Fruit fly (Drosophila melanogaster) whole organism, wandering third instar larva: ENCODE results near the gene Obp19a.

Experiments
- Abd-B ChIP-seq: fragments of >200 bp; optimal IDR thresholded peaks from 2 replicates; lab custom pipeline; 2017; ENCODE audit warnings: missing biosample characterization, missing genetic modification characterization
- CG32264 ChIP-seq: fragments of 200-800 bp; sonication (Bioruptor generic); optimal IDR thresholded peaks from 2 replicates; lab custom pipeline; 2016; ENCODE audit warnings: missing biosample characterization, missing genetic modification characterization
- CG9705 ChIP-seq: fragments of 200-800 bp; sonication (Bioruptor generic); optimal IDR thresholded peaks from 2 replicates; lab custom pipeline; 2018; ENCODE audit warnings: missing biosample characterization, mild to moderate bottlenecking, missing genetic modification characterization
- CrebA ChIP-seq: fragments of 200-800 bp; sonication (Bioruptor generic); optimal IDR thresholded peaks from 2 replicates; lab custom pipeline; 2016; ENCODE audit warnings: missing biosample characterization, mild to moderate bottlenecking, missing genetic modification characterization, borderline replicate concordance
- Dfd ChIP-seq: fragments of >200 bp; optimal IDR thresholded peaks from 2 replicates; lab custom pipeline; 2017; ENCODE audit warnings: missing biosample characterization, missing genetic modification characterization
- Dif ChIP-seq: fragments of 200-275, 200-300 bp; sonication (Bioruptor generic); optimal IDR thresholded peaks from 2 replicates; lab custom pipeline; 2018; ENCODE audit warnings: missing biosample characterization, missing genetic modification characterization; ENCODE audit not compliant: partially characterized antibody
- GATAd ChIP-seq: sonication (Bioruptor generic); optimal IDR thresholded peaks from 2 replicates; lab custom pipeline; 2016; ENCODE audit warnings: missing biosample characterization, missing genetic modification characterization
- HLH106 ChIP-seq: fragments of 200-800 bp; optimal IDR thresholded peaks from 3 replicates; lab custom pipeline; 2019; ENCODE audit warnings: missing biosample characterization, mild to moderate bottlenecking, missing genetic modification characterization, moderate library complexity
- Hnf4 ChIP-seq: fragments of 200-800 bp; sonication (Bioruptor generic); optimal IDR thresholded peaks from 2 replicates; lab custom pipeline; 2016; ENCODE audit warnings: missing biosample characterization, mild to moderate bottlenecking, missing genetic modification characterization
- Hr78 ChIP-seq: fragments of >200 bp; optimal IDR thresholded peaks from 2 replicates; lab custom pipeline; 2017; ENCODE audit warnings: missing biosample characterization, missing genetic modification characterization
- Hr83 ChIP-seq: fragments of 200-300 bp; sonication (Bioruptor generic); optimal IDR thresholded peaks from 2 replicates; lab custom pipeline; 2016; ENCODE audit warnings: missing biosample characterization, mild to moderate bottlenecking, missing genetic modification characterization, moderate library complexity; ENCODE audit not compliant: poor library complexity, severe bottlenecking
- Jra ChIP-seq: sonication (Bioruptor generic); optimal IDR thresholded peaks from 2 replicates; lab custom pipeline; 2016; ENCODE audit warnings: missing biosample characterization, missing genetic modification characterization
- Mio ChIP-seq: sonication (Bioruptor generic); optimal IDR thresholded peaks from 2 replicates; lab custom pipeline; 2016; ENCODE audit warnings: missing biosample characterization, missing genetic modification characterization
- Myc ChIP-seq: fragments of >200 bp; optimal IDR thresholded peaks from 2 replicates; lab custom pipeline; 2017
- N ChIP-seq: fragments of >200 bp; optimal IDR thresholded peaks from 2 replicates; lab custom pipeline; 2018; ENCODE audit warnings: missing biosample characterization, missing external identifiers, missing genetic modification characterization
- OdsH ChIP-seq: fragments of 200-800 bp; sonication (Bioruptor generic); optimal IDR thresholded peaks from 2 replicates; lab custom pipeline; 2016; ENCODE audit warnings: missing biosample characterization, mild to moderate bottlenecking, missing genetic modification characterization
- Rel ChIP-seq, 2 experiments: fragments of 200-800 bp; sonication (Bioruptor generic) in 1 of 2; optimal IDR thresholded peaks; 2 replicates in 1 of 2; 3 replicates in 1 of 2; lab custom pipeline; 2016 to 2019; ENCODE audit warnings: mild to moderate bottlenecking in 2 of 2, missing biosample characterization in 2 of 2, missing genetic modification characterization in 2 of 2, moderate library complexity in 1 of 2
- Sp1 ChIP-seq: fragments of 200-800 bp; sonication (Bioruptor generic); optimal IDR thresholded peaks from 3 replicates; lab custom pipeline; 2019; ENCODE audit warnings: missing biosample characterization, mild to moderate bottlenecking, missing genetic modification characterization, moderate library complexity
- Vsx2 ChIP-seq: fragments of 200-300, 225-300 bp; sonication (Bioruptor generic); optimal IDR thresholded peaks from 2 replicates; lab custom pipeline; 2018; ENCODE audit warnings: missing biosample characterization, missing genetic modification characterization; ENCODE audit not compliant: partially characterized antibody
- br ChIP-seq: fragments of 200-800 bp; sonication (Bioruptor generic); optimal IDR thresholded peaks from 2 replicates; lab custom pipeline; 2016; ENCODE audit warnings: missing biosample characterization, missing genetic modification characterization
- brk ChIP-seq: fragments of 200-800 bp; sonication (Bioruptor generic); optimal IDR thresholded peaks from 2 replicates; lab custom pipeline; 2016; ENCODE audit warnings: missing biosample characterization, mild to moderate bottlenecking, missing genetic modification characterization
- dl ChIP-seq, 2 experiments: fragments of 175-275, 200-275 bp in 1 of 2; fragments of 200-275 bp in 1 of 2; sonication (Bioruptor generic); optimal IDR thresholded peaks; lab custom pipeline; 2018; ENCODE audit warnings: mild to moderate bottlenecking in 2 of 2, missing biosample characterization in 2 of 2, missing genetic modification characterization in 2 of 2, moderate library complexity in 2 of 2; ENCODE audit not compliant: partially characterized antibody in 2 of 2, insufficient read depth in 1 of 2
- dmrt93B ChIP-seq: fragments of 200-800 bp; sonication (Bioruptor generic); optimal IDR thresholded peaks from 2 replicates; lab custom pipeline; 2018; ENCODE audit warnings: missing biosample characterization, mild to moderate bottlenecking, missing genetic modification characterization
- dsf ChIP-seq: sonication (Bioruptor generic); optimal IDR thresholded peaks from 2 replicates; lab custom pipeline; 2016; ENCODE audit warnings: missing biosample characterization, missing genetic modification characterization, borderline replicate concordance
- ey ChIP-seq: fragments of 200-800 bp; sonication (Bioruptor generic); optimal IDR thresholded peaks from 2 replicates; lab custom pipeline; 2016; ENCODE audit warnings: missing biosample characterization, missing genetic modification characterization
- foxo ChIP-seq, 2 experiments: fragments of 200-800 bp; sonication (Bioruptor generic); optimal IDR thresholded peaks; 2 replicates in 1 of 2; 3 replicates in 1 of 2; lab custom pipeline; 2016 to 2017; ENCODE audit warnings: missing biosample characterization in 2 of 2, missing genetic modification characterization in 2 of 2
- fru ChIP-seq: fragments of 200-800 bp; sonication (Bioruptor generic); optimal IDR thresholded peaks from 3 replicates; lab custom pipeline; 2016; ENCODE audit warnings: missing biosample characterization, mild to moderate bottlenecking, missing genetic modification characterization
- h ChIP-seq: fragments of 200-800 bp; sonication (Bioruptor generic); optimal IDR thresholded peaks from 3 replicates; lab custom pipeline; 2016; ENCODE audit warnings: missing biosample characterization, mild to moderate bottlenecking, missing genetic modification characterization
- jim ChIP-seq: fragments of 175-275, 200-325 bp; sonication (Bioruptor generic); optimal IDR thresholded peaks from 2 replicates; lab custom pipeline; 2016; ENCODE audit warnings: missing biosample characterization, mild to moderate bottlenecking, missing genetic modification characterization
- lola ChIP-seq: fragments of >200 bp; optimal IDR thresholded peaks from 2 replicates; lab custom pipeline; 2017; ENCODE audit warnings: missing biosample characterization, missing genetic modification characterization
- pan ChIP-seq: fragments of >200 bp; optimal IDR thresholded peaks from 2 replicates; lab custom pipeline; 2017
- psq ChIP-seq: fragments of 200-800 bp; sonication (Bioruptor generic); optimal IDR thresholded peaks from 3 replicates; lab custom pipeline; 2017; ENCODE audit warnings: missing biosample characterization, mild to moderate bottlenecking, missing genetic modification characterization, moderate library complexity
- rgr ChIP-seq: fragments of 200-800 bp; sonication (Bioruptor generic); optimal IDR thresholded peaks from 3 replicates; lab custom pipeline; 2016; ENCODE audit warnings: missing biosample characterization, mild to moderate bottlenecking, missing genetic modification characterization
- sage ChIP-seq: fragments of 200-800 bp; sonication (Bioruptor generic); optimal IDR thresholded peaks from 2 replicates; lab custom pipeline; 2016; ENCODE audit warnings: missing biosample characterization, mild to moderate bottlenecking, missing genetic modification characterization
- sv ChIP-seq: fragments of 200-800 bp; sonication (Bioruptor generic); optimal IDR thresholded peaks from 3 replicates; lab custom pipeline; 2016; ENCODE audit warnings: missing biosample characterization, missing genetic modification characterization
- tai ChIP-seq: sonication (Bioruptor generic); optimal IDR thresholded peaks from 2 replicates; lab custom pipeline; 2016; ENCODE audit warnings: missing biosample characterization, missing genetic modification characterization
- usp ChIP-seq: fragments of >200 bp; optimal IDR thresholded peaks from 2 replicates; lab custom pipeline; 2017; ENCODE audit warnings: missing biosample characterization, missing genetic modification characterization
- woc ChIP-seq: sonication (Bioruptor generic); optimal IDR thresholded peaks from 2 replicates; lab custom pipeline; 2016; ENCODE audit warnings: missing biosample characterization, mild to moderate bottlenecking, missing genetic modification characterization

Obp19a gene

dm6 chrX:20393580-20393979 is 22.0 kb upstream of the Obp19a start, which contains the start of gene Syx16:
Syx16 (minus strand) TSS chrX:20393751.
- TF ChIP-seq CrebA (GFP tag; lab: Kevin White, UChicago) (no peak), br (no peak), Hr83 (GFP tag; lab: Kevin White, UChicago) (no peak), h (no peak), psq (no peak), usp (GFP tag; lab: Kevin White, UChicago) (no peak), Myc (no peak), N (GFP tag; lab: Kevin White, UChicago) (no peak), Mio (GFP tag; lab: Kevin White, UChicago) (no peak), Sp1 (GFP tag; lab: Kevin White, UChicago) (no peak), ey (GFP tag; lab: Kevin White, UChicago) (no peak), sv (GFP tag; lab: Kevin White, UChicago) (no peak), rgr (GFP tag; lab: Kevin White, UChicago) (no peak), foxo (GFP tag; optimal IDR thresholded peaks at IDR 0.05; lab: Kevin White, UChicago) (no peak), Hr78 (GFP tag; lab: Kevin White, UChicago) (no peak), Dif (GFP tag; lab: Kevin White, UChicago) (no peak), Jra (GFP tag; lab: Kevin White, UChicago) (no peak), dsf (GFP tag; lab: Kevin White, UChicago) (no peak), Abd-B (GFP tag; lab: Kevin White, UChicago) (no peak), pan (no peak)
- TF ChIP-seq, all 38 proteins: peak for 0

- TF ChIP-seq Hr83 (GFP tag; lab: Kevin White, UChicago) (peak; percentile 2), usp (GFP tag; lab: Kevin White, UChicago) (no peak), jim (no peak), sage (GFP tag; lab: Kevin White, UChicago) (no peak), psq (peak; percentile 28), h (peak; percentile 40), Rel (GFP tag; optimal IDR thresholded peaks at IDR 0.05; lab: Kevin White, UChicago) (no peak), Rel (tag; optimal IDR thresholded peaks at IDR 0.05; lab: Kevin White, UChicago) (no peak), tai (no peak), rgr (GFP tag; lab: Kevin White, UChicago) (no peak), Hr78 (GFP tag; lab: Kevin White, UChicago) (no peak), GATAd (GFP tag; lab: Kevin White, UChicago) (no peak), woc (peak; percentile 68), Jra (GFP tag; lab: Kevin White, UChicago) (no peak), pan (no peak), Dfd (no peak), CG32264 (no peak), CG9705 (no peak), fru (GFP tag; lab: Kevin White, UChicago) (peak; percentile 21), Dif (GFP tag; lab: Kevin White, UChicago) (no peak), N (GFP tag; lab: Kevin White, UChicago) (no peak), brk (GFP tag; lab: Kevin White, UChicago) (no peak), Mio (GFP tag; lab: Kevin White, UChicago) (no peak), foxo (GFP tag; optimal IDR thresholded peaks at IDR 0.05; lab: Kevin White, UChicago) (peak in 1 of 2 experiments; percentile 52), sv (GFP tag; lab: Kevin White, UChicago) (no peak), Myc (no peak), br (no peak), CrebA (GFP tag; lab: Kevin White, UChicago) (no peak), ey (GFP tag; lab: Kevin White, UChicago) (peak; percentile 51), dl (GFP tag; optimal IDR thresholded peaks at IDR 0.05; lab: Kevin White, UChicago; ENCODE audit: insufficient read depth in 1 of 2, partially characterized antibody in 2 of 2) (no peak), Hnf4 (GFP tag; lab: Kevin White, UChicago) (no peak), OdsH (GFP tag; lab: Kevin White, UChicago) (no peak), lola (GFP tag; lab: Kevin White, UChicago) (no peak), Vsx2 (GFP tag; lab: Kevin White, UChicago) (no peak), Abd-B (GFP tag; lab: Kevin White, UChicago) (no peak), Sp1 (GFP tag; lab: Kevin White, UChicago) (peak; percentile 20), dsf (GFP tag; lab: Kevin White, UChicago) (no peak), HLH106 (tag; lab: Kevin White, UChicago) (peak; percentile 68), dmrt93B (no peak)
- TF ChIP-seq, all 38 proteins: peak for 9
Observed at dm6 chrX:20394066-20394913, 21.3 kb upstream of the Obp19a start, which contains the start of gene HERC2. HERC2 (plus strand) TSS chrX:20394395.
